Fruit fly (Drosophila melanogaster) ovary, adult (tissue): ENCODE data around the gene dnd.
A peak's percentile ranks its signal among the peaks of the same experiment; 100 is the strongest.

Experiments used
- CG17801 ChIP-seq: fragments of 200-800 bp; optimal IDR thresholded peaks from 2 replicates; lab custom pipeline; 2019; ENCODE audit warnings: missing biosample characterization, mild to moderate bottlenecking, missing genetic modification characterization, moderate library complexity; ENCODE audit not compliant: partially characterized antibody

dnd gene

dm6 chr3R:21871348-21871940 lies 15.7 kb downstream of the dnd start:
- no peak for TF ChIP-seq CG17801 (GFP tag; lab: Kevin White, UChicago)

dm6 chr3R:21870158-21870971 lies 16.8 kb downstream of the dnd start, which contains the start of gene CG31431:
Gene CG31431 (plus strand): TSS chr3R:21870681.
- peak; percentile 97 for TF ChIP-seq CG17801 (GFP tag; lab: Kevin White, UChicago)

dm6 chr3R:21869464-21870100 lies 17.6 kb downstream of the dnd start, which contains the start of gene CG31174:
Gene CG31174 (minus strand): TSS chr3R:21869514.
- TF ChIP-seq CG17801 (GFP tag; lab: Kevin White, UChicago), result no peak

dm6 chr3R:21867819-21868218 lies 19.3 kb downstream of the dnd start, which contains the start of the genes CG6569 and Cby:
Gene CG6569 (minus strand): TSS chr3R:21867919.
Gene Cby (plus strand): TSS chr3R:21868003.
- TF ChIP-seq CG17801 (GFP tag; lab: Kevin White, UChicago), result no peak

- TF ChIP-seq CG17801 (GFP tag; lab: Kevin White, UChicago), result no peak
These were observed 22.2 kb downstream of the dnd start, which contains the start of gene lsn for dm6 chr3R:21864992-21865391. Gene lsn (plus strand): TSS chr3R:21865168.

dm6 chr3R:21864484-21864883 lies 22.7 kb downstream of the dnd start:
- TF ChIP-seq CG17801 (GFP tag; lab: Kevin White, UChicago), result no peak

- TF ChIP-seq CG17801 (GFP tag; lab: Kevin White, UChicago), result no peak
These were observed 23.3 kb downstream of the dnd start for dm6 chr3R:21863817-21864384.

dm6 chr3R:21862868-21863267 lies 24.3 kb downstream of the dnd start:
- no peak for TF ChIP-seq CG17801 (GFP tag; lab: Kevin White, UChicago)

dm6 chr3R:21862137-21862850 lies 24.9 kb downstream of the dnd start:
- TF ChIP-seq CG17801 (GFP tag; lab: Kevin White, UChicago), result no peak

- no peak for TF ChIP-seq CG17801 (GFP tag; lab: Kevin White, UChicago)
These were observed 27.6 kb downstream of the dnd start for dm6 chr3R:21859509-21859908.

- no peak for TF ChIP-seq CG17801 (GFP tag; lab: Kevin White, UChicago)
These were observed 28.8 kb downstream of the dnd start for dm6 chr3R:21858290-21858875.

- no peak for TF ChIP-seq CG17801 (GFP tag; lab: Kevin White, UChicago)
These were observed 29.6 kb downstream of the dnd start for dm6 chr3R:21857509-21857908.

- TF ChIP-seq CG17801 (GFP tag; lab: Kevin White, UChicago), result no peak
These were observed 30.3 kb downstream of the dnd start for dm6 chr3R:21856873-21857243.
